Worm (Caenorhabditis elegans) whole organism, L4 larva: ENCODE data around the gene adbp-1.

Experiments used
- R02D3.7 ChIP-seq: fragments of 150-350 bp; sonication (generic microtip); optimal IDR thresholded peaks from 3 replicates; lab custom pipeline; 2014; ENCODE audit warnings: missing biosample characterization, missing genetic modification characterization
- T26A8.4 ChIP-seq: fragments of 200-800 bp; sonication (Bioruptor generic); IDR thresholded peaks from 2 replicates; pipeline ENCODE4 v1.3.6; 2022; ENCODE audit warnings: missing genetic modification characterization, missing compliant biosample characterization
- Y5F2A.4 ChIP-seq: fragments of 200-800 bp; sonication (Bioruptor generic); optimal IDR thresholded peaks from 2 replicates; lab custom pipeline; 2018; ENCODE audit warnings: mild to moderate bottlenecking, missing genetic modification characterization, missing compliant biosample characterization
- daf-19 ChIP-seq: fragments of 200-800 bp; sonication (Bioruptor generic); conservative IDR thresholded peaks from 2 replicates; pipeline ENCODE4 v1.3.6; 2022; ENCODE audit warnings: missing genetic modification characterization, missing compliant biosample characterization
- dpl-1 ChIP-seq: fragments of 150-350 bp; optimal IDR thresholded peaks from 2 replicates; lab custom pipeline; 2014; ENCODE audit warnings: missing biosample characterization, missing genetic modification reagents, missing genetic modification characterization
- hlh-30 ChIP-seq: sonication (generic microtip); optimal IDR thresholded peaks from 2 replicates; lab custom pipeline; 2017; ENCODE audit warnings: antibody characterized with exemption, mild to moderate bottlenecking, missing genetic modification characterization, missing compliant biosample characterization; ENCODE audit not compliant: insufficient read depth
- lir-3 ChIP-seq: sonication (generic microtip); optimal IDR thresholded peaks from 2 replicates; lab custom pipeline; 2016; ENCODE audit warnings: mild to moderate bottlenecking, missing genetic modification characterization, missing compliant biosample characterization
- lsy-2 ChIP-seq, 2 experiments: fragments of 150-350 bp in 1 of 2; sonication (generic microtip) in 1 of 2; optimal IDR thresholded peaks; 2 replicates each; lab custom pipeline; 2014 to 2017; ENCODE audit warnings: missing biosample characterization in 2 of 2, missing genetic modification characterization in 2 of 2
- nhr-48 ChIP-seq: sonication (generic microtip); optimal IDR thresholded peaks from 2 replicates; lab custom pipeline; 2016; ENCODE audit warnings: mild to moderate bottlenecking, missing genetic modification characterization, missing compliant biosample characterization
- ztf-11 ChIP-seq: fragments of 150-350 bp; optimal IDR thresholded peaks from 2 replicates; lab custom pipeline; 2014; ENCODE audit warnings: missing biosample characterization, missing genetic modification characterization

ce11 chrII:11451738-11452137, 7.8 kb downstream of the adbp-1 start:
- TF ChIP-seq dpl-1: no peak
- TF ChIP-seq hlh-30 (tag; lab: Kevin White, UChicago): no peak
- no peak for TF ChIP-seq ztf-11
- no peak for TF ChIP-seq Y5F2A.4 (GFP tag; lab: Kevin White, UChicago)
- TF ChIP-seq R02D3.7 (tag; lab: Kevin White, UChicago): no peak
- TF ChIP-seq T26A8.4: no peak
- TF ChIP-seq lsy-2 (tag; optimal IDR thresholded peaks at IDR 0.05; lab: Kevin White, UChicago): no peak
- TF ChIP-seq nhr-48 (tag; lab: Kevin White, UChicago): no peak
- TF ChIP-seq daf-19: no peak
- no peak for TF ChIP-seq lir-3 (tag; lab: Kevin White, UChicago)
